Worm (Caenorhabditis elegans) whole organism, L3 larva: Measurements from ENCODE around the gene baf-1.
A peak's percentile ranks its signal among the peaks of the same experiment; 100 is the strongest.

Experiments
- aly-2 ChIP-seq: fragments of 150-350 bp; optimal IDR thresholded peaks from 2 replicates; lab custom pipeline; 2014; ENCODE audit warnings: missing biosample characterization, missing genetic modification characterization
- ama-1 ChIP-seq: fragments of 150-350 bp; optimal IDR thresholded peaks from 2 replicates; lab custom pipeline; 2018
- elt-2 ChIP-seq: sonication (generic microtip); optimal IDR thresholded peaks from 2 replicates; lab custom pipeline; 2016; ENCODE audit warnings: missing genetic modification reagents, mild to moderate bottlenecking, missing genetic modification characterization, missing compliant biosample characterization
- elt-3 ChIP-seq, 3 experiments: fragments of 150-350 bp in 1 of 3; sonication (generic microtip) in 2 of 3; optimal IDR thresholded peaks; 2 replicates in 2 of 3; 4 replicates in 1 of 3; lab custom pipeline; 2014 to 2017; ENCODE audit warnings: missing biosample characterization in 3 of 3, missing genetic modification characterization in 3 of 3
- mml-1 ChIP-seq: fragments of 150-350 bp; sonication (generic microtip); optimal IDR thresholded peaks from 3 replicates; lab custom pipeline; 2014; ENCODE audit warnings: missing biosample characterization, missing genetic modification characterization
- nhr-23 ChIP-seq: fragments of 150-350 bp; optimal IDR thresholded peaks from 2 replicates; lab custom pipeline; 2014; ENCODE audit warnings: missing biosample characterization, missing genetic modification reagents, missing genetic modification characterization
- unc-39 ChIP-seq: sonication (generic microtip); optimal IDR thresholded peaks from 4 replicates; lab custom pipeline; 2017; ENCODE audit warnings: missing biosample characterization, missing genetic modification characterization

ce11 chrIII:9511055-9511520 is 43.8 kb downstream of the baf-1 start, which contains the start of gene F55H2.5:
- TF ChIP-seq nhr-23 (tag; lab: Kevin White, UChicago) (no peak), unc-39 (tag; lab: Kevin White, UChicago) (no peak), aly-2 (no peak), mml-1 (tag; lab: Kevin White, UChicago) (no peak), elt-2 (tag; lab: Kevin White, UChicago) (no peak), ama-1 (lab: Kevin White, UChicago) (peak; percentile 43), elt-3 (tag; optimal IDR thresholded peaks at IDR 0.05; lab: Kevin White, UChicago) (no peak)
